Worm (Caenorhabditis elegans): ENCODE measurements around the gene mltn-8.

ce11 chrV:380186-380585 lies at the start of gene mltn-8:
- no peak for TF ChIP-seq zag-1 (tag; optimal IDR thresholded peaks at IDR 0.05)
- TF ChIP-seq ceh-9 (tag; optimal IDR thresholded peaks at IDR 0.05) = no peak
- TF ChIP-seq snpc-4 (tag; optimal IDR thresholded peaks at IDR 0.05) = no peak
- TF ChIP-seq fos-1 (tag; optimal IDR thresholded peaks at IDR 0.05) = no peak
- TF ChIP-seq unc-62 (GFP tag; optimal IDR thresholded peaks at IDR 0.05) = no peak
- no peak for TF ChIP-seq mdl-1 (tag; optimal IDR thresholded peaks at IDR 0.05)
- no peak for TF ChIP-seq elt-1 (tag; optimal IDR thresholded peaks at IDR 0.05)
- no peak for TF ChIP-seq egl-27 (tag; optimal IDR thresholded peaks at IDR 0.05)
- no peak for TF ChIP-seq nhr-77 (tag; optimal IDR thresholded peaks at IDR 0.05)
- no peak for TF ChIP-seq skn-1 (tag; optimal IDR thresholded peaks at IDR 0.05)
